Worm (Caenorhabditis elegans) whole organism, L4 larva: ENCODE measurements around the gene R193.2.
A peak's percentile ranks its signal among the peaks of the same experiment; 100 is the strongest.

Experiments used
- F26F4.8 ChIP-seq: fragments of 200-800 bp; sonication (Bioruptor generic); conservative IDR thresholded peaks from 2 replicates; pipeline ENCODE4 v1.3.6; 2022; ENCODE audit warnings: missing genetic modification characterization, missing compliant biosample characterization
- F37D6.2 ChIP-seq: sonication (generic microtip); optimal IDR thresholded peaks from 2 replicates; lab custom pipeline; 2016; ENCODE audit warnings: mild to moderate bottlenecking, missing genetic modification characterization, missing compliant biosample characterization
- Y105C5A.15 ChIP-seq: fragments of 200-800 bp; sonication (Bioruptor generic); IDR thresholded peaks from 2 replicates; pipeline ENCODE4 v1.3.6; 2022; ENCODE audit warnings: missing genetic modification characterization, missing compliant biosample characterization
- Y48G9A.11 ChIP-seq: fragments of 200-800 bp; sonication (Bioruptor generic); IDR thresholded peaks from 2 replicates; pipeline ENCODE4 v1.3.6; 2022; ENCODE audit warnings: missing genetic modification reagents, missing genetic modification characterization, missing compliant biosample characterization
- ZK546.5 ChIP-seq, 2 experiments: sonication (generic microtip); optimal IDR thresholded peaks; 2 replicates each; lab custom pipeline; 2017; ENCODE audit warnings: missing biosample characterization in 2 of 2, missing genetic modification characterization in 2 of 2
- aha-1 ChIP-seq: fragments of 150-350 bp; peaks from one replicate; lab custom pipeline; 2014; ENCODE audit warnings: missing biosample characterization, missing genetic modification characterization
- ama-1 ChIP-seq: fragments of 150-350 bp; optimal IDR thresholded peaks from 2 replicates; lab custom pipeline; 2014; ENCODE audit warnings: inconsistent platforms, mixed read lengths
- arid-1 ChIP-seq: fragments of 200-800 bp; sonication (Bioruptor generic); conservative IDR thresholded peaks from 2 replicates; pipeline ENCODE4 v1.3.6; 2022; ENCODE audit warnings: missing genetic modification reagents, missing genetic modification characterization, missing compliant biosample characterization
- ceh-28 ChIP-seq: fragments of 150-350 bp; optimal IDR thresholded peaks from 2 replicates; lab custom pipeline; 2014; ENCODE audit warnings: missing biosample characterization, missing genetic modification reagents, missing genetic modification characterization
- ces-1 ChIP-seq: fragments of 150-350 bp; sonication (generic microtip); optimal IDR thresholded peaks from 4 replicates; lab custom pipeline; 2014; ENCODE audit warnings: missing biosample characterization, missing genetic modification reagents, missing genetic modification characterization
- ctbp-1 ChIP-seq: fragments of 200-800 bp; sonication (Bioruptor generic); IDR thresholded peaks from 2 replicates; pipeline ENCODE4 v1.3.6; 2022; ENCODE audit warnings: missing genetic modification reagents, missing genetic modification characterization, missing compliant biosample characterization
- daf-16 ChIP-seq, 3 experiments: sonication (generic microtip); optimal IDR thresholded peaks; 2 replicates each; lab custom pipeline; 2016 to 2017; ENCODE audit warnings: missing genetic modification characterization in 3 of 3, missing genetic modification reagents in 3 of 3, mild to moderate bottlenecking in 2 of 3, missing compliant biosample characterization in 2 of 3, missing biosample characterization in 1 of 3, moderate library complexity in 1 of 3
- dmd-6 ChIP-seq: fragments of 200-800 bp; sonication (Bioruptor generic); IDR thresholded peaks from 2 replicates; pipeline ENCODE4 v1.3.6; 2022; ENCODE audit warnings: missing genetic modification reagents, missing genetic modification characterization, missing compliant biosample characterization
- dmd-8 ChIP-seq: fragments of 200-800 bp; sonication (Bioruptor generic); IDR thresholded peaks from 2 replicates; pipeline ENCODE4 v1.3.6; 2022; ENCODE audit warnings: missing genetic modification characterization, missing compliant biosample characterization
- duxl-1 ChIP-seq: sonication (generic microtip); optimal IDR thresholded peaks from 2 replicates; lab custom pipeline; 2016; ENCODE audit warnings: mild to moderate bottlenecking, missing genetic modification characterization, moderate library complexity, missing compliant biosample characterization; ENCODE audit not compliant: poor library complexity
- dve-1 ChIP-seq: sonication (generic microtip); optimal IDR thresholded peaks from 2 replicates; lab custom pipeline; 2017; ENCODE audit warnings: antibody characterized with exemption, mild to moderate bottlenecking, missing genetic modification characterization, missing compliant biosample characterization; ENCODE audit not compliant: insufficient read depth
- hif-1 ChIP-seq, 2 experiments: sonication (generic microtip); optimal IDR thresholded peaks; 2 replicates each; lab custom pipeline; 2016 to 2017; ENCODE audit warnings: missing compliant biosample characterization in 2 of 2, missing genetic modification characterization in 2 of 2, missing genetic modification reagents in 2 of 2, missing genotype in 2 of 2, mild to moderate bottlenecking in 1 of 2
- hlh-11 ChIP-seq: fragments of 200-800 bp; sonication (Bioruptor generic); optimal IDR thresholded peaks from 2 replicates; lab custom pipeline; 2018; ENCODE audit warnings: mild to moderate bottlenecking, missing genetic modification characterization, missing compliant biosample characterization
- hlh-30 ChIP-seq: sonication (generic microtip); optimal IDR thresholded peaks from 2 replicates; lab custom pipeline; 2017; ENCODE audit warnings: antibody characterized with exemption, mild to moderate bottlenecking, missing genetic modification characterization, missing compliant biosample characterization; ENCODE audit not compliant: insufficient read depth
- hmg-1.1 ChIP-seq: fragments of 200-800 bp; sonication (Bioruptor generic); IDR thresholded peaks from 2 replicates; pipeline ENCODE4 v1.3.6; 2022; ENCODE audit warnings: missing genetic modification reagents, missing genetic modification characterization, missing compliant biosample characterization
- lim-7 ChIP-seq: fragments of 200-800 bp; sonication (Bioruptor generic); IDR thresholded peaks from 2 replicates; pipeline ENCODE4 v1.3.6; 2022; ENCODE audit warnings: missing genetic modification characterization, missing compliant biosample characterization
- lin-1 ChIP-seq: fragments of 200-800 bp; sonication (Bioruptor generic); IDR thresholded peaks from 2 replicates; pipeline ENCODE4 v1.3.6; 2022; ENCODE audit warnings: missing genetic modification reagents, missing genetic modification characterization, missing compliant biosample characterization
- lin-13 ChIP-seq: fragments of 150-350 bp; optimal IDR thresholded peaks from 2 replicates; lab custom pipeline; 2014; ENCODE audit warnings: missing biosample characterization, missing genetic modification reagents, missing genetic modification characterization
- lin-39 ChIP-seq: fragments of 150-350 bp; optimal IDR thresholded peaks from 2 replicates; lab custom pipeline; 2014; ENCODE audit warnings: missing biosample characterization, missing genetic modification reagents, missing genetic modification characterization
- lsy-2 ChIP-seq, 2 experiments: fragments of 150-350 bp in 1 of 2; sonication (generic microtip) in 1 of 2; optimal IDR thresholded peaks; 2 replicates each; lab custom pipeline; 2014 to 2017; ENCODE audit warnings: missing biosample characterization in 2 of 2, missing genetic modification characterization in 2 of 2
- mep-1 ChIP-seq: fragments of 150-350 bp; sonication (generic microtip); optimal IDR thresholded peaks from 3 replicates; lab custom pipeline; 2014; ENCODE audit warnings: missing biosample characterization, missing genetic modification characterization
- mes-2 ChIP-seq: sonication (generic microtip); optimal IDR thresholded peaks from 2 replicates; lab custom pipeline; 2016; ENCODE audit warnings: missing genotype, mild to moderate bottlenecking, missing genetic modification characterization, missing compliant biosample characterization; ENCODE audit not compliant: poor library complexity, severe bottlenecking
- nhr-10 ChIP-seq: fragments of 150-350 bp; optimal IDR thresholded peaks from 2 replicates; lab custom pipeline; 2014; ENCODE audit warnings: missing biosample characterization, missing genetic modification characterization
- nhr-111 ChIP-seq: fragments of 200-800 bp; sonication (Bioruptor generic); optimal IDR thresholded peaks from 2 replicates; lab custom pipeline; 2018; ENCODE audit warnings: mild to moderate bottlenecking, missing genetic modification characterization, missing compliant biosample characterization
- nhr-28 ChIP-seq: fragments of 150-350 bp; optimal IDR thresholded peaks from 2 replicates; lab custom pipeline; 2014; ENCODE audit warnings: missing biosample characterization, missing genetic modification characterization
- nhr-48 ChIP-seq: sonication (generic microtip); optimal IDR thresholded peaks from 2 replicates; lab custom pipeline; 2016; ENCODE audit warnings: mild to moderate bottlenecking, missing genetic modification characterization, missing compliant biosample characterization
- nhr-6 ChIP-seq: fragments of 150-350 bp; optimal IDR thresholded peaks from 2 replicates; lab custom pipeline; 2014; ENCODE audit warnings: missing biosample characterization, missing genetic modification characterization
- nhr-77 ChIP-seq: fragments of 150-350 bp; optimal IDR thresholded peaks from 2 replicates; lab custom pipeline; 2014; ENCODE audit warnings: missing biosample characterization, missing genetic modification characterization
- rbr-2 ChIP-seq: sonication (generic microtip); optimal IDR thresholded peaks from 2 replicates; lab custom pipeline; 2016; ENCODE audit warnings: missing genotype, missing genetic modification characterization, missing compliant biosample characterization
- skn-1 ChIP-seq: fragments of 150-350 bp; optimal IDR thresholded peaks from 2 replicates; lab custom pipeline; 2014; ENCODE audit warnings: missing biosample characterization, missing genetic modification characterization
- tra-1 ChIP-seq: fragments of 200-800 bp; sonication (Bioruptor generic); IDR thresholded peaks from 2 replicates; pipeline ENCODE4 v1.3.6; 2022; ENCODE audit warnings: missing genetic modification reagents, missing genetic modification characterization, missing compliant biosample characterization
- vab-7 ChIP-seq: fragments of 200-800 bp; sonication (Bioruptor generic); IDR thresholded peaks from 2 replicates; pipeline ENCODE4 v1.3.6; 2022; ENCODE audit warnings: missing genetic modification reagents, missing genetic modification characterization, missing compliant biosample characterization
- zfp-3 ChIP-seq: fragments of 200-800 bp; sonication (Bioruptor generic); conservative IDR thresholded peaks from 2 replicates; pipeline ENCODE4 v1.3.6; 2022; ENCODE audit warnings: missing genetic modification reagents, missing genetic modification characterization, missing compliant biosample characterization
- ztf-11 ChIP-seq: fragments of 150-350 bp; optimal IDR thresholded peaks from 2 replicates; lab custom pipeline; 2014; ENCODE audit warnings: missing biosample characterization, missing genetic modification characterization
- ztf-7 ChIP-seq: fragments of 150-350 bp; optimal IDR thresholded peaks from 2 replicates; lab custom pipeline; 2014; ENCODE audit warnings: missing biosample characterization, missing genetic modification characterization

Gene R193.2

DNA sequence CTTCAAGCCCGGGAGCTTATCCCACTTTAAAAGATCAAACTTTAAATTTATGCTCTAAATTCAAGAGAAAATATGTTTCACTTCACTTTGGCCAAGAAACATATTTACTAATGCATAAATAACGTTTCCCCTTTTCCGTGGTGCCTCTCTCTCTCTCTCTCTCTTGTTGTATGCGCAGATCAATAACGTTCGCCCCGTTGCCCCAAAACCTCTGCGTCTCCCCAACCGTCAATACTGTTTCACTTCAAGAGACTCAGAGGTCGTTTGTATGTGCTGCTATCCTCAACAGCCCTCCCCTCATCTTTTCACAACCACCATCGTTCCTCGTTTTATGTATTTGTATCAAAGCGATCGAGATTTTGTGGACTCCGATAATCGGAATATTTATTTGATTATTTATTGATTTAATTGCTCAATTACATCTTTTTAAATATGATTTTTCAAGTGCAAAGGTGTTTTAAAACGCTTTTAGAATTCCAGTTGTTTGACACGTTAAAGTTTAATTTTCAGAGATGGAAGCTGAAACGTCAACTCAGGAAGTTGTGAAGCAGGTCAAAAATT is 44.6 kb downstream of the R193.2 start, which contains the start of gene ife-4:
ife-4 (plus strand) TSS at position 511 of the 561 bp plus-strand sequence.
- TF ChIP-seq F26F4.8 (GFP tag; lab: Robert Waterston, UW) (no peak), ces-1 (GFP tag; lab: Kevin White, UChicago) (no peak), dve-1 (tag; lab: Kevin White, UChicago) (no peak), lsy-2 (tag; optimal IDR thresholded peaks at IDR 0.05; lab: Kevin White, UChicago) (peak in 1 of 2 experiments; percentile 49), vab-7 (GFP tag; lab: Robert Waterston, UW) (no peak), hlh-30 (tag; lab: Kevin White, UChicago) (peak; percentile 25), hif-1 (tag; optimal IDR thresholded peaks at IDR 0.05; lab: Kevin White, UChicago) (peak in 1 of 2 experiments; percentile 13), lim-7 (GFP tag; lab: Robert Waterston, UW) (no peak), ztf-11 (no peak), F37D6.2 (tag; lab: Kevin White, UChicago) (peak; percentile 1), Y105C5A.15 (no peak), nhr-6 (tag; lab: Kevin White, UChicago) (peak; percentile 72), nhr-111 (no peak), ceh-28 (no peak), ama-1 (lab: Kevin White, UChicago) (no peak), tra-1 (GFP tag; lab: Robert Waterston, UW) (no peak), hmg-1.1 (GFP tag; lab: Robert Waterston, UW) (peak; percentile 75), Y48G9A.11 (GFP tag; lab: Robert Waterston, UW) (no peak), lin-13 (no peak), mep-1 (tag; lab: Kevin White, UChicago) (peak; percentile 74), skn-1 (tag; lab: Kevin White, UChicago) (no peak), rbr-2 (tag; lab: Kevin White, UChicago) (peak; percentile 46), nhr-48 (tag; lab: Kevin White, UChicago) (no peak), nhr-10 (tag; lab: Kevin White, UChicago) (no peak), duxl-1 (tag; lab: Kevin White, UChicago) (no peak), ztf-7 (tag; lab: Kevin White, UChicago) (no peak), mes-2 (tag; lab: Kevin White, UChicago) (peak; percentile 71), lin-1 (no peak), ctbp-1 (GFP tag; lab: Robert Waterston, UW) (no peak), hlh-11 (tag; lab: Kevin White, UChicago) (no peak), dmd-8 (GFP tag; lab: Robert Waterston, UW) (no peak)

DNA sequence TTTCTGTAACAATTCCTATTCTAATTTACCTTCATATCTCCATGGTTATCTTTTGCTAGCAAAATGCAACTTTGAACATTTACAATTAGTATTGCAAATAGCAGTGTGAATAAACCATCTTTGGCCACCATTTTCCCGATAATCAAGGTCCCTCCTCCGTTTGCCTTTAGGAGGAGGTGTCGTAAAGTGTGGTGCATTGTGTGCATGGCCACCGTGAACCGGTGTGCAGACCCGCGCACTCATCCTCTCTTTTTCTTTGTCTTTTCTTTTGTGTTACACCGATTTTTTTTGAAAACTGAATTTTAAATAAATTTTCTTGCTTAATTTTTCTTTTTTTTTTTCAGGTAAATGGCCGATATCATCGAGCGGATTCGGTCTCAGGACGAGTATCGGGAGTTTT is 51.6 kb downstream of the R193.2 start, which contains the start of the genes pigx-1 and rme-6:
pigx-1 (minus strand) TSS at position 206 of the 400 bp plus-strand sequence.
rme-6 (plus strand) TSS at position 345 of the 400 bp plus-strand sequence.
- no peak for TF ChIP-seq dmd-6 (GFP tag; lab: Robert Waterston, UW)
- peak; percentile 39 for TF ChIP-seq aha-1 (tag; lab: Kevin White, UChicago)
- TF ChIP-seq dmd-8 (GFP tag; lab: Robert Waterston, UW), result no peak
- TF ChIP-seq mes-2 (tag; lab: Kevin White, UChicago), result peak; percentile 56
- TF ChIP-seq lin-39 (tag; lab: Kevin White, UChicago), result no peak
- peak; percentile 7 for TF ChIP-seq hlh-30 (tag; lab: Kevin White, UChicago)
- no peak for TF ChIP-seq ZK546.5 (tag; optimal IDR thresholded peaks at IDR 0.05; lab: Kevin White, UChicago)

DNA sequence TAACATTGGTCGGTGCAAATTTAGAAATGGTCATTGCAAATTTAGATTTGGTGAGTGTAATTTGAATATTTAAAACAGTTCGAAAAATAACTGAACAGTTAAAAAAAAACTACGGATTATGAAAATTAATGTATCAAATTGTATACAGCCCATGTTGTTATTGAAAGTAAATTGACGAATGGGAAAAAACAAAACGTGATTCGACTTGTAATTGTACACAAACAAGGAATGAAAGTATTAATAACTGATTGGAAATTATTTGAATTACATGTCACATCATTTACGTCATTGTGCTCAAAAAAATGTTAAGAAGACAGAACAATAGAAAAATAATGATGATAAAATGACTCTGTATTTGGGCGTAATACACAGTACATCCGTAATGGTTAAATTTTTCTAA is 54.1 kb downstream of the R193.2 start:
- no peak for TF ChIP-seq arid-1 (GFP tag; lab: Robert Waterston, UW)
- no peak for TF ChIP-seq nhr-111
- TF ChIP-seq nhr-77, result peak; percentile 42
- peak; percentile 47 for TF ChIP-seq aha-1 (tag; lab: Kevin White, UChicago)
- TF ChIP-seq dve-1 (tag; lab: Kevin White, UChicago), result peak; percentile 29
- peak; percentile 2 for TF ChIP-seq nhr-28 (tag; lab: Kevin White, UChicago)
- no peak for TF ChIP-seq daf-16 (GFP tag; optimal IDR thresholded peaks at IDR 0.05; lab: Kevin White, UChicago)
- peak; percentile 91 for TF ChIP-seq daf-16 (tag; optimal IDR thresholded peaks at IDR 0.05; lab: Kevin White, UChicago)
- no peak for TF ChIP-seq zfp-3 (GFP tag; lab: Robert Waterston, UW)
